Worm (Caenorhabditis elegans): ENCODE measurements around the gene str-124.

- TF ChIP-seq lsy-2 (tag; optimal IDR thresholded peaks at IDR 0.05) (no peak), ztf-11 (tag; optimal IDR thresholded peaks at IDR 0.05) (no peak)
These were observed 38.0 kb upstream of the str-124 start, which contains the start of gene pgp-14 for ce11 chrX:12749530-12750240.

Measured in whole organism, L2 larva.